Fruit fly (Drosophila melanogaster): ENCODE measurements around the gene CG13847.

Gene CG13847

dm6 chr3R:22455335-22455985 lies 19.5 kb upstream of the CG13847 start (continued):
- TF ChIP-seq zfh2 (GFP tag; optimal IDR thresholded peaks at IDR 0.05) (no peak), Usf (GFP tag; optimal IDR thresholded peaks at IDR 0.05) (no peak), Trl (optimal IDR thresholded peaks at IDR 0.05) (no peak), Trl (GFP tag; optimal IDR thresholded peaks at IDR 0.05) (no peak), Mad (GFP tag; optimal IDR thresholded peaks at IDR 0.05) (no peak), Eip74EF (GFP tag; optimal IDR thresholded peaks at IDR 0.05) (no peak), CG30403 (GFP tag; optimal IDR thresholded peaks at IDR 0.05) (peak; percentile 32), Awh (GFP tag; IDR thresholded peaks at IDR 0.05) (no peak), prd (optimal IDR thresholded peaks at IDR 0.05) (no peak), prd (GFP tag; IDR thresholded peaks at IDR 0.05) (peak; percentile 30; the same call in 1 of the 3 replicates), chinmo (GFP tag; IDR thresholded peaks at IDR 0.05; ENCODE audit: partially characterized antibody) (no peak), HLH54F (GFP tag; optimal IDR thresholded peaks at IDR 0.05) (no peak), NK7.1 (GFP tag; optimal IDR thresholded peaks at IDR 0.05) (no peak), pita (GFP tag; optimal IDR thresholded peaks at IDR 0.05) (no peak), CG6272 (GFP tag; IDR thresholded peaks at IDR 0.05) (no peak), ERR (GFP tag; optimal IDR thresholded peaks at IDR 0.05) (no peak), CG31224 (GFP tag; IDR thresholded peaks at IDR 0.05) (no peak), lilli (GFP tag; optimal IDR thresholded peaks at IDR 0.05) (no peak), fd3F (GFP tag; optimal IDR thresholded peaks at IDR 0.05) (no peak), gsb-n (tag; optimal IDR thresholded peaks at IDR 0.05) (no peak), CG12155 (GFP tag; optimal IDR thresholded peaks at IDR 0.05) (no peak), sim (GFP tag; IDR thresholded peaks at IDR 0.05) (no peak), CG15514 (GFP tag; optimal IDR thresholded peaks at IDR 0.05) (peak; percentile 24), mld (GFP tag; IDR thresholded peaks at IDR 0.05; ENCODE audit: partially characterized antibody) (no peak), CG13287 (GFP tag; IDR thresholded peaks at IDR 0.05; ENCODE audit: partially characterized antibody) (no peak), lmd (GFP tag; IDR thresholded peaks at IDR 0.05) (no peak), ind (GFP tag; optimal IDR thresholded peaks at IDR 0.05) (peak; percentile 9), CG3407 (GFP tag; optimal IDR thresholded peaks at IDR 0.05) (no peak), CG12071 (GFP tag; optimal IDR thresholded peaks at IDR 0.05) (no peak), tap (tag; optimal IDR thresholded peaks at IDR 0.05) (no peak), run (tag; optimal IDR thresholded peaks at IDR 0.05) (no peak), CG2129 (GFP tag; IDR thresholded peaks at IDR 0.05; ENCODE audit: partially characterized antibody) (no peak), Hsf (GFP tag; optimal IDR thresholded peaks at IDR 0.05) (no peak), exex (tag; optimal IDR thresholded peaks at IDR 0.05) (no peak), fd64A (GFP tag; optimal IDR thresholded peaks at IDR 0.05) (no peak), CG4282 (GFP tag; optimal IDR thresholded peaks at IDR 0.05) (no peak), phol (tag; optimal IDR thresholded peaks at IDR 0.05) (peak; percentile 26), tx (GFP tag; optimal IDR thresholded peaks at IDR 0.05) (no peak), Dek (tag; optimal IDR thresholded peaks at IDR 0.05) (no peak), Drgx (GFP tag; IDR thresholded peaks at IDR 0.05) (no peak), HHEX (GFP tag; optimal IDR thresholded peaks at IDR 0.05) (no peak), HLH4C (GFP tag; IDR thresholded peaks at IDR 0.05; ENCODE audit: partially characterized antibody) (no peak), CG9727 (GFP tag; optimal IDR thresholded peaks at IDR 0.05) (peak; percentile 15), sima (GFP tag; optimal IDR thresholded peaks at IDR 0.05) (no peak), CG8359 (GFP tag; optimal IDR thresholded peaks at IDR 0.05; ENCODE audit: borderline replicate concordance) (no peak), ssp (GFP tag; IDR thresholded peaks at IDR 0.05) (no peak), knrl (GFP tag; IDR thresholded peaks at IDR 0.05; ENCODE audit: partially characterized antibody) (no peak), zen2 (GFP tag; IDR thresholded peaks at IDR 0.05; ENCODE audit: partially characterized antibody) (no peak), disco-r (GFP tag; optimal IDR thresholded peaks at IDR 0.05) (no peak), hb (GFP tag; IDR thresholded peaks at IDR 0.05; ENCODE audit: partially characterized antibody) (no peak), CG8765 (GFP tag; IDR thresholded peaks at IDR 0.05) (no peak)

Data from whole organism, embryonic.